Worm (Caenorhabditis elegans): Measurements from ENCODE around the gene cyp-33C3.

DNA sequence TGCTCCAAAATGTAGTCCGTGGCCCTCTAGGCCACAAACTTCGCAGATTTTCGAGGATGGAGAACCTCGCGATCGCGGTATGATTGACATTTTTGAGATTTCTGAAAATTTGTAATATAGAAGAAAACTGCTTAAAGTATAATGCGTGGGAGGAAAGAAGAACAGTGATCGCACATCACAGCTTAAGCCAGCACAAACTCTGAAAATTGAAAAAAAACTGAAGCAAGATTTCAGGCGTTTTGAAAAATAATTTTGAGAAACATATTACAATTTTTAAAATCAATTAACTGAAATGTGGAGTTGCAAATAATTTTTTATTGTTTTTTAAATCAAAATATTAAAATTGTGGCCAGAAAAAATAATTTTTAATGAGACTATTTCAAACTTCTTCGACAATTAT is 24.4 kb downstream of the cyp-33C3 start, which contains the start of gene nhr-275:
- TF ChIP-seq ZK546.5 (tag; optimal IDR thresholded peaks at IDR 0.05), result no peak
- no peak for TF ChIP-seq ceh-82 (tag; optimal IDR thresholded peaks at IDR 0.05)
- TF ChIP-seq lin-11 (tag; optimal IDR thresholded peaks at IDR 0.05), result no peak
- TF ChIP-seq skn-1 (tag; optimal IDR thresholded peaks at IDR 0.05), result no peak
- TF ChIP-seq ama-1 (optimal IDR thresholded peaks at IDR 0.05), result no peak
- TF ChIP-seq F13H6.1 (tag; optimal IDR thresholded peaks at IDR 0.05), result no peak
- TF ChIP-seq nhr-25 (tag; optimal IDR thresholded peaks at IDR 0.05), result no peak
- no peak for TF ChIP-seq unc-62 (GFP tag; optimal IDR thresholded peaks at IDR 0.05)
- no peak for TF ChIP-seq dmd-4 (tag; optimal IDR thresholded peaks at IDR 0.05)
- TF ChIP-seq lin-13 (GFP tag; optimal IDR thresholded peaks at IDR 0.05), result no peak
- TF ChIP-seq nhr-10 (tag; optimal IDR thresholded peaks at IDR 0.05), result no peak
- no peak for TF ChIP-seq elt-3 (tag; optimal IDR thresholded peaks at IDR 0.05)
- TF ChIP-seq R02D3.7 (tag; optimal IDR thresholded peaks at IDR 0.05), result no peak

Measured in whole organism, L2 larva.